Worm (Caenorhabditis elegans): Measurements from ENCODE around the gene spe-42.

DNA sequence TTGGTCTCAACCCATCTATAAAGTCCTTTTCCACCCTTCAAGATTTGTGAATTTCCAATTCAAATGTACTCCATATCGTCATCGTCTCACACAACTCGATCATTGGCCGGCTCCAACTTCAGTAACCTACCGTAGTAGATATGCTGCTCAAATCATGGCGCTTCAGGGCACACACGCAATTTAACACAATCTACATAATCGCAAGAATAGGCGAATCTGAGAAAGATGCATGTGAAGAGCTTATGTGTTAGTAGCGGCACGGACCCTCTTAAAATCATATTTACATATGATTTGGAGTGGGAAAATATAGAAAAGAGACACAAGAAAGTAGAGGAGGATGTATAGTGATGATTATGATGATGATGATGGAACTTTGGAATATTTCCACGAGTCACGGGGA is 25.0 kb downstream of the spe-42 start:
- no peak for TF ChIP-seq F16B12.6 (tag; optimal IDR thresholded peaks at IDR 0.05)
- TF ChIP-seq blmp-1 (tag; optimal IDR thresholded peaks at IDR 0.05): no peak
- no peak for TF ChIP-seq hlh-4 (tag; optimal IDR thresholded peaks at IDR 0.05)
- no peak for TF ChIP-seq pqm-1 (tag; optimal IDR thresholded peaks at IDR 0.05)
- no peak for TF ChIP-seq mdl-1 (tag; optimal IDR thresholded peaks at IDR 0.05)
- no peak for TF ChIP-seq unc-130 (tag; optimal IDR thresholded peaks at IDR 0.05)
- TF ChIP-seq nhr-71 (tag; optimal IDR thresholded peaks at IDR 0.05): no peak
- no peak for TF ChIP-seq skn-1 (tag; optimal IDR thresholded peaks at IDR 0.05)
- no peak for TF ChIP-seq snpc-4 (tag; optimal IDR thresholded peaks at IDR 0.05)
- TF ChIP-seq egl-27 (tag; optimal IDR thresholded peaks at IDR 0.05): no peak
- TF ChIP-seq ces-1 (GFP tag; optimal IDR thresholded peaks at IDR 0.05): no peak
- no peak for TF ChIP-seq lin-35 (GFP tag; optimal IDR thresholded peaks at IDR 0.05)
- TF ChIP-seq aha-1 (tag; optimal IDR thresholded peaks at IDR 0.05): no peak
- no peak for TF ChIP-seq fkh-4 (tag; optimal IDR thresholded peaks at IDR 0.05; ENCODE audit: borderline replicate concordance)
